Worm (Caenorhabditis elegans): ENCODE data around the gene T16A1.4.

DNA sequence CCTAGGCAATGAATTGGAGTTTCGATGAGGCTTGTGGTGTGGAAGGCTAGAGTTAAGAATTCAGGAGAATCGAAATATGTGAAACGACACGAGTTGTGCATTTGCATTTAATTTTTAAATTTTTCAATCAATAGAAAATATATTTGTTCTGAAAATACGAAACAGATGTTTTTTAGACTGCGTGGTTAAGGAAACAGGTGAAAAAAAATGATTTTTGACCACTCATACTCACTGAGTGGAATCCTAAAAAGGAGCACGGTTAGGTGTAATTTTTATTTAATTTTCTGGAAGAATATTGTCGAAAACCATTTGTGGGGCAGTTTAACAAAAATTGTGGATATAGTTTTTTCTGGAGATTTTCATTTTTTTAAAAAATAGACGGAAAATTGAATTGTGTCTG, 35.4 kb downstream of the T16A1.4 start, which contains the start of gene srh-195:
- TF ChIP-seq ceh-36 (tag; optimal IDR thresholded peaks at IDR 0.05) (no peak), flt-1 (GFP tag; IDR thresholded peaks at IDR 0.05) (no peak), F13C5.2 (tag; optimal IDR thresholded peaks at IDR 0.05) (no peak), ets-7 (tag; optimal IDR thresholded peaks at IDR 0.05) (no peak), ama-1 (optimal IDR thresholded peaks at IDR 0.05) (no peak), ceh-13 (GFP tag; optimal IDR thresholded peaks at IDR 0.05) (no peak)

Measured in whole organism, early embryonic.